Worm (Caenorhabditis elegans) whole organism, early embryonic: ENCODE data around the gene Y39D8A.1.

Experiments used
- B0310.2 ChIP-seq: sonication (generic microtip); optimal IDR thresholded peaks from 2 replicates; lab custom pipeline; 2016; ENCODE audit warnings: mild to moderate bottlenecking, missing genetic modification characterization, missing compliant biosample characterization
- F13C5.2 ChIP-seq: sonication (generic microtip); optimal IDR thresholded peaks from 2 replicates; lab custom pipeline; 2017; ENCODE audit warnings: mild to moderate bottlenecking, missing genetic modification characterization, inconsistent platforms, missing compliant biosample characterization
- aly-1 ChIP-seq: sonication (generic microtip); optimal IDR thresholded peaks from 2 replicates; lab custom pipeline; 2016; ENCODE audit warnings: missing genetic modification characterization, missing compliant biosample characterization
- ama-1 ChIP-seq: fragments of 150-350 bp; optimal IDR thresholded peaks from 2 replicates; lab custom pipeline; 2014
- ceh-13 ChIP-seq: fragments of 200-800 bp; sonication (Bioruptor generic); optimal IDR thresholded peaks from 2 replicates; lab custom pipeline; 2018; ENCODE audit warnings: mild to moderate bottlenecking, missing genetic modification characterization, missing compliant biosample characterization
- ceh-36 ChIP-seq: sonication (generic microtip); optimal IDR thresholded peaks from 2 replicates; lab custom pipeline; 2016; ENCODE audit warnings: missing genetic modification characterization, inconsistent platforms, missing compliant biosample characterization
- ets-7 ChIP-seq: sonication (generic microtip); optimal IDR thresholded peaks from 2 replicates; lab custom pipeline; 2016; ENCODE audit warnings: missing genotype, missing genetic modification characterization, missing compliant biosample characterization
- flt-1 ChIP-seq: fragments of 200-800 bp; sonication (Bioruptor generic); IDR thresholded peaks from 2 replicates; pipeline ENCODE4 v1.3.6; 2022; ENCODE audit warnings: missing genetic modification characterization, missing compliant biosample characterization
- hmbx-1 ChIP-seq: sonication (generic microtip); optimal IDR thresholded peaks from 2 replicates; lab custom pipeline; 2016; ENCODE audit warnings: mild to moderate bottlenecking, missing genetic modification characterization, missing compliant biosample characterization
- hmg-4 ChIP-seq: fragments of 200-800 bp; sonication (Bioruptor generic); optimal IDR thresholded peaks from 2 replicates; lab custom pipeline; 2018; ENCODE audit warnings: mild to moderate bottlenecking, missing genetic modification characterization, missing compliant biosample characterization
- hnd-1 ChIP-seq: sonication (generic microtip); optimal IDR thresholded peaks from 2 replicates; lab custom pipeline; 2016; ENCODE audit warnings: missing genetic modification characterization, missing compliant biosample characterization
- pes-1 ChIP-seq: fragments of 200-800 bp; sonication (Bioruptor generic); IDR thresholded peaks from 2 replicates; pipeline ENCODE4 v1.3.6; 2022; ENCODE audit warnings: missing genetic modification reagents, missing genetic modification characterization, missing compliant biosample characterization
- scrt-1 ChIP-seq: fragments of 200-800 bp; sonication (Bioruptor generic); IDR thresholded peaks from 2 replicates; pipeline ENCODE4 v1.3.6; 2022; ENCODE audit warnings: missing genetic modification characterization, missing compliant biosample characterization
- sea-1 ChIP-seq: fragments of 200-800 bp; sonication (Bioruptor generic); conservative IDR thresholded peaks from 2 replicates; pipeline ENCODE4 v1.3.6; 2022; ENCODE audit warnings: missing genetic modification characterization, missing compliant biosample characterization
- tbx-11 ChIP-seq: fragments of 200-800 bp; sonication (Bioruptor generic); IDR thresholded peaks from 2 replicates; pipeline ENCODE4 v1.3.6; 2022; ENCODE audit warnings: missing genetic modification characterization, missing compliant biosample characterization
- tbx-37 ChIP-seq: fragments of 200-800 bp; sonication (Bioruptor generic); conservative IDR thresholded peaks from 2 replicates; pipeline ENCODE4 v1.3.6; 2022; ENCODE audit warnings: missing genetic modification reagents, missing genetic modification characterization, missing compliant biosample characterization
- tra-4 ChIP-seq: sonication (generic microtip); optimal IDR thresholded peaks from 2 replicates; lab custom pipeline; 2017; ENCODE audit warnings: missing genetic modification characterization, missing compliant biosample characterization

Y39D8A.1 gene

DNA sequence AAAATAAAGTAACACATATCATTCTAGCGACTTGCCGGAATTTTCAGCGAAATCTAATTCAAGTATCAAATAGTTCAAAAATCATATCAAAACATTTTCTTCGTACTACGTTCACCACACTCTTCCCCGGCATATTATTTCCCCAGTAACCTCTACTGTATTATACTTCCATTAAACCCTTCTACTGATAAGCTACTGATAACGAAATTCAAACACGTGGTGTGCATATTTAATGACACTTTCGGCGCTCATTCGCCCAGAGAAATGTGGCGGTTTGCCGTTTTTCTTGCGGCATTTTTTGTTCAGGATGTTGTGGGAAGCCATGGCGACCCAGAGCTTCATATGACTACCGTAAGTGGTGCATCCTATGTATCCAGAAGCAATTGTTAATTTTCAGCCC is 33.0 kb upstream of the Y39D8A.1 start, which contains the start of gene lipl-5:
Gene lipl-5, plus strand, starts transcription at position 259 of the 400 bp plus-strand sequence.
- TF ChIP-seq tbx-37 (GFP tag; lab: Robert Waterston, UW) (no peak), sea-1 (no peak), tra-4 (tag; lab: Kevin White, UChicago) (no peak), ets-7 (tag; lab: Kevin White, UChicago) (no peak)

DNA sequence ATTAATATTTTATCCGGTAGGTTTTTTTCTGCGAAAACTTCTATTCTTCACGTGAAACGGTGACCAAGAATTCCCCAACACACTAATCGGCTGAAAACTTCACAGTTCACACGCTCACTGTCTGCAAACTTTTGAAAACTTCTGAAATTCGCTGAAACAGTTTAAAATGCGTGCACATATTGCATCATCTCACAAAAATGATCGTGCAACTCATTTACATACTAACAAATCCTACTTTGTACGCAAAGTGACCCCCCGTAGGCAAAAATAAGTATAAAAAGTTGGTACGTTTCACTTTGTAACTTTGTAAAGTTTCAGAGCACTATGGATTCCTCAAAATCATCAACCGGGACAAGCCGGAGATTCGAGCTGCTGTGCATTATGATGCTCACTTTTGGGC is 30.1 kb upstream of the Y39D8A.1 start, which contains the start of gene ZK6.6:
Gene ZK6.6, plus strand, starts transcription at position 301 of the 400 bp plus-strand sequence.
- TF ChIP-seq tbx-11 (no peak), scrt-1 (GFP tag; lab: Robert Waterston, UW) (no peak), flt-1 (GFP tag; lab: Robert Waterston, UW) (no peak), hmbx-1 (no peak), ceh-13 (GFP tag; lab: Kevin White, UChicago) (no peak), tra-4 (tag; lab: Kevin White, UChicago) (no peak), ceh-36 (no peak), aly-1 (tag; lab: Kevin White, UChicago) (no peak), pes-1 (GFP tag; lab: Robert Waterston, UW) (no peak), tbx-37 (GFP tag; lab: Robert Waterston, UW) (no peak), ama-1 (lab: Kevin White, UChicago) (no peak), F13C5.2 (tag; lab: Kevin White, UChicago) (no peak), ets-7 (tag; lab: Kevin White, UChicago) (no peak), sea-1 (no peak), hmg-4 (no peak), hnd-1 (tag; lab: Kevin White, UChicago) (no peak), B0310.2 (tag; lab: Kevin White, UChicago) (no peak)

DNA sequence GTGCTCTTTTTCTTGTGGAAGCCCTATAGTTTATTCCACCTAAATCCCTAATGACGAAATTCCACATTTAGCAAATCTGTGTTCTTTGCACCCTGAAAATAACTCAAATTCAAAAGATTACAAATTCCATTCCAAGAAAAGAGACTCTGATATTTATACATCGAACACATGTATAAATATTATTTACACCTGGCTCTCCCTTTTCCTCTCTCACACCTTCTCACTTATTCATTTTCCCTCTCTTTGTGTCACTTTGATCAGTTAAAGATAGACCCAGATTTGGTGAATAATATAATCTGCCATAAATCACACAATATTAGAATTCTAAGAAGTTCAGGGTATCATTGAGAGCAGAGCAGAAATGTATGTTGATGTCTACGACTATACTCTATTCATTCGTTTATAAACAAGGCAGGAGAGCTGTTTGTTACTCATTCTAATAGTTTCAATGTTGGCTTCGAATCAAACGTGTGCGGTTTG is 26.3 kb upstream of the Y39D8A.1 start, which contains the start of gene nhr-254:
Gene nhr-254, plus strand, starts transcription at position 430 of the 480 bp plus-strand sequence.
- TF ChIP-seq scrt-1 (GFP tag; lab: Robert Waterston, UW) (no peak), B0310.2 (tag; lab: Kevin White, UChicago) (no peak), pes-1 (GFP tag; lab: Robert Waterston, UW) (no peak), tbx-11 (no peak), ceh-36 (no peak), hmbx-1 (no peak), ceh-13 (GFP tag; lab: Kevin White, UChicago) (no peak), tbx-37 (GFP tag; lab: Robert Waterston, UW) (no peak), aly-1 (tag; lab: Kevin White, UChicago) (no peak), F13C5.2 (tag; lab: Kevin White, UChicago) (no peak), ets-7 (tag; lab: Kevin White, UChicago) (no peak), tra-4 (tag; lab: Kevin White, UChicago) (no peak), sea-1 (no peak)

DNA sequence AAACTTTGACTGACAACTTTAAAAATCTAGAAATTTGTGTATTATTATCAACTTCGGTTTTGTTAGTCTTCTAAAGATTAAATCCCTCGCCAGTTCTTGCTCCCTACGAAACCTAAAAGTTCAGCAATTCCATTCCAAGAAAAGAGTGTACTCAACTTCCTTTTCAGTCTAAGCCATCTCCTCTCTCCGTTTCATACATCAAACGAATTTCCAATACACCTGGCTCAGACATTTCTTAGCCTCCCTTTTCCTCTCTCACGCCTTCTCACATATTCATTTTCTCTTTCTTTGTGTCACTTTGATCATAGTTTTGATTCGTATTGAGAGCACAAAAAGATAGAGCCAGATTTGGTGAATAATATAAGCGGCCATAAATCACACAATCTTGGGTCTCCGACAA is 22.2 kb upstream of the Y39D8A.1 start, which contains the start of gene nhr-253:
Gene nhr-253, plus strand, starts transcription at position 285 of the 400 bp plus-strand sequence.
- TF ChIP-seq scrt-1 (GFP tag; lab: Robert Waterston, UW), result no peak
- no peak for TF ChIP-seq ceh-36
- no peak for TF ChIP-seq sea-1
- TF ChIP-seq tbx-11, result no peak
- no peak for TF ChIP-seq flt-1 (GFP tag; lab: Robert Waterston, UW)
- no peak for TF ChIP-seq tra-4 (tag; lab: Kevin White, UChicago)
- TF ChIP-seq aly-1 (tag; lab: Kevin White, UChicago), result no peak
- TF ChIP-seq ama-1 (lab: Kevin White, UChicago), result no peak
- no peak for TF ChIP-seq hmg-4
- no peak for TF ChIP-seq tbx-37 (GFP tag; lab: Robert Waterston, UW)
- no peak for TF ChIP-seq hnd-1 (tag; lab: Kevin White, UChicago)
- no peak for TF ChIP-seq hmbx-1
- no peak for TF ChIP-seq F13C5.2 (tag; lab: Kevin White, UChicago)
- TF ChIP-seq ceh-13 (GFP tag; lab: Kevin White, UChicago), result no peak
- TF ChIP-seq B0310.2 (tag; lab: Kevin White, UChicago), result no peak
- TF ChIP-seq ets-7 (tag; lab: Kevin White, UChicago), result no peak
- no peak for TF ChIP-seq pes-1 (GFP tag; lab: Robert Waterston, UW)

DNA sequence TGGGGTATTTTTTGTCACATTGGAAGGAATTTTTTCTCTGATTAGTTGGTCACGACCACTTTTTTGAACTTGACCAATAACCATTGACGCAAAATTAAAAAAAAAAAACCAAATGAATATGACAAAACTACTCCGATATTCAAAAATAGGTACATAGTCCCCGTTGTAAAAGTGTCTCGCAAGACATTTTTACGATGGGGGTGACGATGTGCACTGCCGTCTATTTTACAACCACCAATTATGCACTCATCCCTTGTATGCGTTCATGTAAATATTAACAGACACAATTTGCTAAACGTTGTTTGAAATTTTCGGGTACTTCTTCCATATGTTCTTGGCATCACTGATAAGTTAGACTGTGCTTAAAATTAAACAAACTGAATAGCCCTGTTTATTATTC is 18.8 kb upstream of the Y39D8A.1 start, which contains the start of gene scl-27:
Gene scl-27, plus strand, starts transcription at position 301 of the 400 bp plus-strand sequence.
- TF ChIP-seq hmbx-1, result no peak
- no peak for TF ChIP-seq ama-1 (lab: Kevin White, UChicago)
- TF ChIP-seq scrt-1 (GFP tag; lab: Robert Waterston, UW), result no peak

DNA sequence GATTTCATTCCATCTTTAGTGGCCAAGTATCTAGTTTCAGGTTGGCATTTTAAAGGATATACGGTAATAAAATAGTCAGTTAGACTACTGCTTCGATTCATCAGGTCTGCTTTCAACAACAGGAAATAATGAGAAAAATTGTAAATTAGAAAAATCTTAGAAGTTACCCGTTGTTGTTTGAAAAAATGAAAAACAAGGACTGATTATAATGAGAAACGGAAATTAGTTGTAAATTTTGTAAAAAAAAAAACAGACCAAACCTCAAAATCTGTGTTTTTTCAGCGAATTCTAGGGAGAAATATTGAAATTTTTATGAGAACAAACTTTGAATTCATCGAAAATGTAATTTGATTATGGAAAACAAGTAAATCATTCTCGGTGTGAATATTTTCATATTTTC is 15.5 kb upstream of the Y39D8A.1 start, which contains the start of gene srh-62:
Gene srh-62, minus strand, starts transcription at position 101 of the 400 bp plus-strand sequence.
- TF ChIP-seq hmg-4 (no peak), tbx-11 (no peak), pes-1 (GFP tag; lab: Robert Waterston, UW) (no peak), hnd-1 (tag; lab: Kevin White, UChicago) (no peak), ama-1 (lab: Kevin White, UChicago) (no peak), hmbx-1 (no peak), F13C5.2 (tag; lab: Kevin White, UChicago) (no peak), B0310.2 (tag; lab: Kevin White, UChicago) (no peak), ets-7 (tag; lab: Kevin White, UChicago) (no peak), scrt-1 (GFP tag; lab: Robert Waterston, UW) (no peak)

DNA sequence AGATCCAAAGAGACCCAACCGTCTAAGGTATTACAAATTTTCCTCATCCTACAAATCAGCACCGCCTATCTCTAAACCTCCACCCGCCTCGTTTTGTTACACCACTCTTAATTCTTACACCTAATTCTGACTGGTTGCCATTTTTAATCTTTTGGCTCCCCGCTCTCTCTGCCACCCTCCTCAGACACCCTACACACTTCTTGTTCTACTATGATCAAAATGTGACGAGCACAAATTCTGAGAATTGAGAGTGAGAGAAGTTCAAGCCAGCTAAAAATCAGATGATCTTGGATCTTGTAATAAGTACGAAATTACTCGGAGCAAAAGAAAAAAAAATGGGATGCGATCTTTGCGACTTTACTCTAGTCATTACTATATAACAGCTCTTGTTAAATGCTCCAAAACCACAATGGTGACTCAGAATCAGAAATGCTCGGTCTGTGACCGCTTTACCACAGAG is 14.3 kb upstream of the Y39D8A.1 start, which contains the start of gene nhr-252:
Gene nhr-252, plus strand, starts transcription at position 410 of the 460 bp plus-strand sequence.
- TF ChIP-seq tbx-11 (no peak), F13C5.2 (tag; lab: Kevin White, UChicago) (no peak), tra-4 (tag; lab: Kevin White, UChicago) (no peak), ama-1 (lab: Kevin White, UChicago) (no peak), hnd-1 (tag; lab: Kevin White, UChicago) (no peak), hmbx-1 (no peak), hmg-4 (no peak), tbx-37 (GFP tag; lab: Robert Waterston, UW) (no peak), scrt-1 (GFP tag; lab: Robert Waterston, UW) (no peak), ceh-13 (GFP tag; lab: Kevin White, UChicago) (no peak), flt-1 (GFP tag; lab: Robert Waterston, UW) (no peak), sea-1 (no peak), ets-7 (tag; lab: Kevin White, UChicago) (no peak), B0310.2 (tag; lab: Kevin White, UChicago) (no peak)
